Fruit fly (Drosophila melanogaster) whole organism, prepupa: ENCODE results near the gene CG10514.

Experiments
- Blimp-1 ChIP-seq: fragments of 200-800 bp; sonication (Bioruptor generic); optimal IDR thresholded peaks from 3 replicates; lab custom pipeline; 2017; ENCODE audit warnings: missing biosample characterization, missing genetic modification characterization, mild to moderate bottlenecking, moderate library complexity, missing genetic modification reagents
- CG10631 ChIP-seq: fragments of 200-800 bp; sonication (Bioruptor generic); optimal IDR thresholded peaks from 2 replicates; lab custom pipeline; 2016; ENCODE audit warnings: missing biosample characterization, missing genetic modification characterization
- CG10669 ChIP-seq: fragments of 200-800 bp; sonication (Bioruptor generic); optimal IDR thresholded peaks from 3 replicates; lab custom pipeline; 2018; ENCODE audit warnings: missing biosample characterization, mild to moderate bottlenecking, missing genetic modification characterization, moderate library complexity
- CG11762 ChIP-seq: fragments of 200-800 bp; sonication (Bioruptor generic); optimal IDR thresholded peaks from 3 replicates; lab custom pipeline; 2016; ENCODE audit warnings: missing biosample characterization, missing genetic modification characterization; ENCODE audit not compliant: insufficient read depth
- CG11902 ChIP-seq: fragments of 200-800 bp; sonication (Bioruptor generic); optimal IDR thresholded peaks from 3 replicates; lab custom pipeline; 2016; ENCODE audit warnings: missing biosample characterization, missing genetic modification characterization
- CG1621 ChIP-seq: fragments of 200-800 bp; sonication (Bioruptor generic); optimal IDR thresholded peaks from 3 replicates; lab custom pipeline; 2018; ENCODE audit warnings: missing biosample characterization, mild to moderate bottlenecking, missing genetic modification characterization
- CG31627 ChIP-seq: fragments of 200-800 bp; sonication (Bioruptor generic); optimal IDR thresholded peaks from 3 replicates; lab custom pipeline; 2016; ENCODE audit warnings: missing biosample characterization, missing genetic modification characterization
- CG32006 ChIP-seq: fragments of 200-800 bp; sonication (Bioruptor generic); optimal IDR thresholded peaks from 3 replicates; lab custom pipeline; 2017; ENCODE audit warnings: missing biosample characterization, mild to moderate bottlenecking, missing genetic modification characterization
- CG34406 ChIP-seq: fragments of 200-800 bp; sonication (Bioruptor generic); optimal IDR thresholded peaks from 3 replicates; lab custom pipeline; 2016; ENCODE audit warnings: missing biosample characterization, missing genetic modification characterization
- CG6276 ChIP-seq: fragments of 200-800 bp; sonication (Bioruptor generic); optimal IDR thresholded peaks from 2 replicates; lab custom pipeline; 2017; ENCODE audit warnings: missing biosample characterization, mild to moderate bottlenecking, missing genetic modification characterization
- CG6808 ChIP-seq: fragments of 200-800 bp; sonication (Bioruptor generic); optimal IDR thresholded peaks from 3 replicates; lab custom pipeline; 2017; ENCODE audit warnings: missing biosample characterization, missing genetic modification characterization, mild to moderate bottlenecking, moderate library complexity, missing genetic modification reagents
- CG6854 ChIP-seq: fragments of 200-800 bp; sonication (Bioruptor generic); optimal IDR thresholded peaks from 2 replicates; lab custom pipeline; 2017; ENCODE audit warnings: missing biosample characterization, mild to moderate bottlenecking, missing genetic modification characterization
- CG7368 ChIP-seq: fragments of 200-800 bp; sonication (Bioruptor generic); optimal IDR thresholded peaks from 3 replicates; lab custom pipeline; 2016; ENCODE audit warnings: missing biosample characterization, missing genetic modification characterization
- CG8119 ChIP-seq: fragments of 200-800 bp; sonication (Bioruptor generic); IDR thresholded peaks from 3 replicates; pipeline ENCODE4 v1.3.6; 2022; ENCODE audit warnings: missing biosample characterization, missing genetic modification characterization
- CG9139 ChIP-seq: fragments of 200-800 bp; sonication (Bioruptor generic); optimal IDR thresholded peaks from 3 replicates; lab custom pipeline; 2017; ENCODE audit warnings: missing biosample characterization, mild to moderate bottlenecking, missing genetic modification characterization
- Eip75B ChIP-seq: fragments of 200-800 bp; sonication (Bioruptor generic); optimal IDR thresholded peaks from 3 replicates; lab custom pipeline; 2016; ENCODE audit warnings: missing biosample characterization, missing genetic modification characterization
- Eip93F ChIP-seq: fragments of 200-800 bp; sonication (Bioruptor generic); optimal IDR thresholded peaks from 2 replicates; lab custom pipeline; 2016; ENCODE audit warnings: missing biosample characterization, mild to moderate bottlenecking, missing genetic modification characterization
- Ets21C ChIP-seq: fragments of 200-800 bp; sonication (Bioruptor generic); optimal IDR thresholded peaks from 3 replicates; lab custom pipeline; 2016; ENCODE audit warnings: missing biosample characterization, missing genetic modification characterization
- Gug ChIP-seq: fragments of 200-800 bp; sonication (Bioruptor generic); IDR thresholded peaks from 2 replicates; pipeline ENCODE4 v1.3.6; 2022; ENCODE audit warnings: missing biosample characterization, missing genetic modification characterization
- Hr4 ChIP-seq: fragments of 200-800 bp; sonication (Bioruptor generic); optimal IDR thresholded peaks from 3 replicates; lab custom pipeline; 2016; ENCODE audit warnings: missing biosample characterization, missing genetic modification characterization
- Met ChIP-seq: fragments of 200-800 bp; sonication (Bioruptor generic); optimal IDR thresholded peaks from 3 replicates; lab custom pipeline; 2016; ENCODE audit warnings: missing biosample characterization, missing genetic modification characterization
- Sox102F ChIP-seq: fragments of 200-800 bp; sonication (Bioruptor generic); optimal IDR thresholded peaks from 2 replicates; lab custom pipeline; 2016; ENCODE audit warnings: missing biosample characterization, mild to moderate bottlenecking, missing genetic modification characterization
- Sox14 ChIP-seq: fragments of 200-800 bp; sonication (Bioruptor generic); optimal IDR thresholded peaks from 3 replicates; lab custom pipeline; 2016; ENCODE audit warnings: missing biosample characterization, missing genetic modification characterization
- achi ChIP-seq: fragments of 200-800 bp; sonication (Bioruptor generic); optimal IDR thresholded peaks from 3 replicates; lab custom pipeline; 2016; ENCODE audit warnings: missing biosample characterization, missing genetic modification characterization
- acj6 ChIP-seq: fragments of 200-800 bp; sonication (Bioruptor generic); optimal IDR thresholded peaks from 3 replicates; lab custom pipeline; 2016; ENCODE audit warnings: missing biosample characterization, missing genetic modification characterization
- eg ChIP-seq: fragments of 200-800 bp; sonication (Bioruptor generic); IDR thresholded peaks from 3 replicates; pipeline ENCODE4 v1.3.6; 2022; ENCODE audit warnings: missing biosample characterization, missing genetic modification characterization
- fd59A ChIP-seq: fragments of 200-800 bp; sonication (Bioruptor generic); optimal IDR thresholded peaks from 2 replicates; lab custom pipeline; 2017; ENCODE audit warnings: missing biosample characterization, mild to moderate bottlenecking, missing genetic modification characterization, missing genetic modification reagents
- fkh ChIP-seq: fragments of 200-800 bp; sonication (Bioruptor generic); optimal IDR thresholded peaks from 3 replicates; lab custom pipeline; 2017; ENCODE audit warnings: missing biosample characterization, mild to moderate bottlenecking, missing genetic modification characterization, moderate library complexity
- lz ChIP-seq: fragments of 200-800 bp; sonication (Bioruptor generic); optimal IDR thresholded peaks from 3 replicates; lab custom pipeline; 2016; ENCODE audit warnings: missing biosample characterization, missing genetic modification characterization
- net ChIP-seq: fragments of 200-800 bp; sonication (Bioruptor generic); optimal IDR thresholded peaks from 3 replicates; lab custom pipeline; 2016; ENCODE audit warnings: missing biosample characterization, missing genetic modification characterization
- pdm3 ChIP-seq: fragments of 200-800 bp; sonication (Bioruptor generic); optimal IDR thresholded peaks from 3 replicates; lab custom pipeline; 2016; ENCODE audit warnings: missing biosample characterization, missing genetic modification characterization
- svp ChIP-seq: fragments of 200-800 bp; sonication (Bioruptor generic); peaks from one replicate; lab custom pipeline; 2016; ENCODE audit warnings: missing biosample characterization, missing genetic modification characterization
- topi ChIP-seq: fragments of 200-800 bp; sonication (Bioruptor generic); optimal IDR thresholded peaks from 3 replicates; lab custom pipeline; 2016; ENCODE audit warnings: missing biosample characterization, missing genetic modification characterization
- vri ChIP-seq: fragments of 200-800 bp; sonication (Bioruptor generic); optimal IDR thresholded peaks from 3 replicates; lab custom pipeline; 2016; ENCODE audit warnings: missing biosample characterization, mild to moderate bottlenecking, missing genetic modification characterization

Gene CG10514

DNA sequence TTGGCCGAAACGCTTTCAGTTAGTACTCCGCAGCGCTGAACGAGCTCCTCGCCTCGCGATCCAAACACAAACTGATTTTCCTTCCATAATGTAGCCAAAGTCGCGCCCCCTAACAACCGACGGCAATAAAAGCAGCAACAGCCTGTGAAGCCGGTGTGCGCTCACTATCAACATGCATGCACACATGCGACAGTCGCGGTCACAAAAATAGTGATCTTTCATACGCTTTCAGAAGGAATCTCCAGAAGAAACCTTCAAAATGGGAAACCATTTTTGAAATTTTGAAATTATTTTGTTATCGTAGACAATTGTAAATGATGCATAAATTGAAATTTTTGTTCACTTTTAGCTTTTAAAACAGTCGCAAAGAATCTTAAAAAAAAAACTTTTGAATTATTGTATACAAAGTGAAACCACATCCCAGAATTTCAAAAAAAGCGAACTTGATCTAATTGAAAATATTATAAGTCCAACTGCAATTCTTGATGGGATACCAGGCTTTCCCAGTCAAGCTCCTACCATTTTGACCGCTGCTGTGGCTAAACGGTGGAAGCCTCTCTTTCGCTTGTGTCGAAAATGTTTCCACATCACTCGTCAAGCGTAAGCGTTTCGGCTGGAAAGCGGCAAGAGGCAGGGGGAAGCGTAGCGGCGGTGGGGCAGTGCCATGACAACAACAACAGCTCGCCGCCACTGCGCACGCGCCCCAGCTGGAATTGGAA is 47.2 kb downstream of the CG10514 start, which contains the start of gene Cad96Cb (continued):
- TF ChIP-seq Gug (GFP tag; lab: Robert Waterston, UW) (peak; percentile 79), Ets21C (GFP tag; lab: Kevin White, UChicago) (peak; percentile 86), net (GFP tag; lab: Kevin White, UChicago) (peak; percentile 94), svp (GFP tag; lab: Kevin White, UChicago) (peak; percentile 98), CG31627 (GFP tag; lab: Kevin White, UChicago) (peak; percentile 92), fkh (GFP tag; lab: Kevin White, UChicago) (no peak), pdm3 (GFP tag; lab: Kevin White, UChicago) (peak; percentile 92), Sox102F (GFP tag; lab: Kevin White, UChicago) (peak; percentile 92), achi (peak; percentile 93), CG32006 (GFP tag; lab: Kevin White, UChicago) (peak; percentile 98), topi (GFP tag; lab: Kevin White, UChicago) (peak; percentile 95), CG11762 (GFP tag; lab: Kevin White, UChicago) (peak; percentile 93), lz (GFP tag; lab: Kevin White, UChicago) (peak; percentile 92), Blimp-1 (GFP tag; lab: Kevin White, UChicago) (peak; percentile 76), fd59A (peak; percentile 89), CG6854 (peak; percentile 87), CG10669 (GFP tag; lab: Kevin White, UChicago) (peak; percentile 89), CG6276 (GFP tag; lab: Kevin White, UChicago) (peak; percentile 97), Sox14 (GFP tag; lab: Kevin White, UChicago) (peak; percentile 94), CG11902 (peak; percentile 85), CG10631 (GFP tag; lab: Kevin White, UChicago) (peak; percentile 88), CG9139 (GFP tag; lab: Kevin White, UChicago) (peak; percentile 79), Hr4 (GFP tag; lab: Kevin White, UChicago) (peak; percentile 96), Eip75B (GFP tag; lab: Kevin White, UChicago) (peak; percentile 91), Eip93F (GFP tag; lab: Kevin White, UChicago) (peak; percentile 50), CG6808 (peak; percentile 93), CG7368 (GFP tag; lab: Kevin White, UChicago) (peak; percentile 80), vri (peak; percentile 79), CG8119 (peak; percentile 94), eg (GFP tag; lab: Robert Waterston, UW) (peak; percentile 80; the same call in 2 of the 3 replicates), Met (GFP tag; lab: Kevin White, UChicago) (peak; percentile 95), CG34406 (peak; percentile 89), CG1621 (tag; lab: Kevin White, UChicago) (peak; percentile 71), acj6 (GFP tag; lab: Kevin White, UChicago) (peak; percentile 91)
